Worm (Caenorhabditis elegans): ENCODE results near the gene F55F10.1.
A peak's percentile ranks its signal among the peaks of the same experiment; 100 is the strongest.

F55F10.1 gene

DNA sequence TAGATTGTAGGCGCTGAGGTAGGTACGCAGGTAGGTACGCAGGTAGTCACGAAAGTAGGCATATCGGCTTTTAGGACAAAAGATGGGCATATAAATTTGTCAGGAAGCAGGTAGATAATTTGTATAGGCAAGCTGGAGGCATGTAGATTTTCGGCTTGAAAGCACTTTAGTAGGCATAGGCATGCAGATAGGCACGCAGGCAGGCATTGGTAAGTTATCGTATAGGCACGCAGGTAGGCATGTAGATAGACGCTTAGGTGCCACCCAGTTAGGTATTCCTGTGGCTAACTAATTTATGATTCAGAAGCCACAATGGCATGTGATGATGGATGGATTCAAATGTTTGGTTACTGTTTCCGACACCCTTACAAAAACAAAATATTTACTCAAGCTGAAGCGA is 62.4 kb downstream of the F55F10.1 start:
- TF ChIP-seq egl-27 (tag; optimal IDR thresholded peaks at IDR 0.05) (no peak), nhr-28 (tag; optimal IDR thresholded peaks at IDR 0.05) (no peak), ztf-4 (tag; optimal IDR thresholded peaks at IDR 0.05) (no peak), snpc-4 (tag; optimal IDR thresholded peaks at IDR 0.05) (no peak), aly-2 (tag; optimal IDR thresholded peaks at IDR 0.05) (no peak), mdl-1 (tag; optimal IDR thresholded peaks at IDR 0.05) (no peak), ceh-28 (tag; optimal IDR thresholded peaks at IDR 0.05) (no peak), nhr-25 (tag; optimal IDR thresholded peaks at IDR 0.05) (no peak)

DNA sequence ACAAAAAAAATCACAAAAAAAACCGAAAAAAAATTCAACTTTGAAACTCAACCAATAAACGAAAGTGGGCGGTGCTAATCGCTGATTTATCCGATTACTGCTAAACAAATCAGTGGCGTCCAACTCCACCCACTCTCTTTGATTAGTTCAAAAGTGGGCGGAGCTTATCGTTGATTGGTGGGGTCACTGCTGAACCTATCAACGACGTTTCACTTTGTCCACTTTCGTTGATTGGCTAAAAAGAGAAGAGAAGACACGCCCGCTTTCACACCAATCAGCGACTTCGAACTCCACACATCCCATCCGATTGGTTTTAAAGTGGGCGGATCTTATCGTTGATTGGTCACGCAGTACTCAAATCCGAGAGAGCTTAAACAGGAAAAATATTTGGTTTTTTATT is 63.2 kb downstream of the F55F10.1 start:
- TF ChIP-seq fos-1 (tag; optimal IDR thresholded peaks at IDR 0.05) (no peak), lin-15B (tag; optimal IDR thresholded peaks at IDR 0.05) (peak; percentile 3), fkh-2 (tag; optimal IDR thresholded peaks at IDR 0.05) (no peak), elt-3 (tag; optimal IDR thresholded peaks at IDR 0.05) (no peak), ztf-4 (tag; optimal IDR thresholded peaks at IDR 0.05) (no peak), nhr-11 (tag; optimal IDR thresholded peaks at IDR 0.05) (no peak), nfya-1 (tag; optimal IDR thresholded peaks at IDR 0.05; ENCODE audit: insufficient read depth) (peak; percentile 93), nhr-12 (tag; optimal IDR thresholded peaks at IDR 0.05) (no peak), unc-39 (tag; optimal IDR thresholded peaks at IDR 0.05) (no peak), elt-2 (tag; optimal IDR thresholded peaks at IDR 0.05) (no peak), snpc-4 (tag; optimal IDR thresholded peaks at IDR 0.05) (no peak)

DNA sequence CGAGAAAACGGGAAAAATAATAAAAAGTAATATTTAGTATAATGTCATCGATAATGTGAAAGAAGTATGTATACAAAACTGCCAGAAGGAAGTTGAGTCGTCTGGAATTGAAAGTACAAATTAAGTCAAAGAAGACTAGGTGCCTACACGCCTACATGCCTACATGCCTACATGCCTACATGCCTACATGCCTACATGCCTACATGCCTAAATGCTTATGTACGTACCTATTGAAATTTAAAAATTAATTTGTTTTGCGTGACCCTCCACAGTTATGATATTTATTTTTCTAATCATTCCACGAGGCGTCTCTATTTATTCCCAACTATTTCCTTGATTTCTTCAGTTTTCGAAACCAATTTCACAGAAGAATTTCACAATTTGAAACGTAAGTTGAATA is 69.3 kb downstream of the F55F10.1 start, which contains the start of the genes str-185 and R08C7.5:
Gene str-185, minus strand, starts transcription at position 101 of the 400 bp plus-strand sequence.
Gene R08C7.5, plus strand, starts transcription at position 329 of the 400 bp plus-strand sequence.
- TF ChIP-seq zag-1 (tag; optimal IDR thresholded peaks at IDR 0.05): no peak
- TF ChIP-seq nhr-28 (tag; optimal IDR thresholded peaks at IDR 0.05): no peak
- TF ChIP-seq nhr-25 (tag; optimal IDR thresholded peaks at IDR 0.05): no peak
- TF ChIP-seq pha-4 (tag; optimal IDR thresholded peaks at IDR 0.05): no peak
- TF ChIP-seq aly-2 (tag; optimal IDR thresholded peaks at IDR 0.05): no peak
- TF ChIP-seq mml-1 (tag; optimal IDR thresholded peaks at IDR 0.05): no peak
- TF ChIP-seq hmg-11 (tag; optimal IDR thresholded peaks at IDR 0.05): no peak
- TF ChIP-seq mdl-1 (tag; optimal IDR thresholded peaks at IDR 0.05): no peak
- no peak for TF ChIP-seq ceh-28 (tag; optimal IDR thresholded peaks at IDR 0.05)
- no peak for TF ChIP-seq elt-2 (tag; optimal IDR thresholded peaks at IDR 0.05)
- no peak for TF ChIP-seq egl-27 (tag; optimal IDR thresholded peaks at IDR 0.05)
- TF ChIP-seq snpc-4 (tag; optimal IDR thresholded peaks at IDR 0.05): no peak
- no peak for TF ChIP-seq ceh-82 (tag; optimal IDR thresholded peaks at IDR 0.05)
- TF ChIP-seq nhr-11 (tag; optimal IDR thresholded peaks at IDR 0.05): no peak

DNA sequence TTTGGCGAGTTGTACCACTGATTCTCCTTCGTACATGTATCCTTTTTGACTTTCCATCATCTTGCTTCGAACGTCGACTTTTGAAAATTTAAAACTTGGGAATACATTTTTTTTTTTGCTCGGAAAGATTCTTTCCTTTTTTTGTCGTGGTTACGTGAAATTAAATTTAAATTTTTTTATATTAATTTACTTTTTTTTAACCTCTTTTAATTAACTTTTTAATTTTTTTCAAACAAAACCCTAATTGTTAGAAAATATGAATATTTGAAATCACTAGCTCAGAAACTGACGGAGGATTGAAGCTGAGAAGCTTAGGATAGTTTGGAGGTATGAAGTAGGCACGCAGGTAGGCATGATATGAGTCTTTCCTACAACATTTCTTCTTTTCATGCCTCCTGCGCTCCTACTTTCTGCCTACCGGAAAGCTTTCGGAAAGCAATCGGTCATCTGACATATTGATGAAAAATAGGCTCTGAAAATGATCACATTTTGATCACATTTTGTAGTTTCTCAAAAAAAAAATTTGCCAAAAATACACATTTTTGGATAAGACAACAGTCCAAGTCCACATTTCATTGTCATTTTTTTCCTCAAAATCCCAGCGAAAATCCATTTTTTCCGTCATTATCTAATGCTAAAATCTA is 73.9 kb downstream of the F55F10.1 start, which contains the start of the genes R08C7.8 and R08C7.4:
Gene R08C7.8, minus strand, starts transcription at position 101 of the 644 bp plus-strand sequence.
Gene R08C7.4, plus strand, starts transcription at position 594 of the 644 bp plus-strand sequence.
- no peak for TF ChIP-seq ceh-16 (tag; optimal IDR thresholded peaks at IDR 0.05)
- no peak for TF ChIP-seq mml-1 (tag; optimal IDR thresholded peaks at IDR 0.05)
- no peak for TF ChIP-seq fos-1 (tag; optimal IDR thresholded peaks at IDR 0.05)
- TF ChIP-seq sea-2 (GFP tag; optimal IDR thresholded peaks at IDR 0.05): no peak
- no peak for TF ChIP-seq lin-39 (tag; optimal IDR thresholded peaks at IDR 0.05)
- no peak for TF ChIP-seq nhr-12 (tag; optimal IDR thresholded peaks at IDR 0.05)
- TF ChIP-seq aly-2 (tag; optimal IDR thresholded peaks at IDR 0.05): no peak
- TF ChIP-seq jun-1 (tag; optimal IDR thresholded peaks at IDR 0.05): no peak
- no peak for TF ChIP-seq ceh-9 (tag; optimal IDR thresholded peaks at IDR 0.05)
- no peak for TF ChIP-seq ama-1 (optimal IDR thresholded peaks at IDR 0.05)
- no peak for TF ChIP-seq ZK546.5 (tag; optimal IDR thresholded peaks at IDR 0.05)
- no peak for TF ChIP-seq R02D3.7 (tag; optimal IDR thresholded peaks at IDR 0.05)
- no peak for TF ChIP-seq ceh-28 (tag; optimal IDR thresholded peaks at IDR 0.05)
- TF ChIP-seq elt-2 (tag; optimal IDR thresholded peaks at IDR 0.05): no peak
- no peak for TF ChIP-seq mdl-1 (tag; optimal IDR thresholded peaks at IDR 0.05)
- TF ChIP-seq nhr-237 (tag; optimal IDR thresholded peaks at IDR 0.05): no peak
